Fruit fly (Drosophila melanogaster): Measurements from ENCODE around the gene para.

para gene

dm6 chrX:16441245-16441644 lies 91.7 kb downstream of the para start, which contains the start of the genes Cdc50 and rngo (continued):
- TF ChIP-seq D19A (tag; optimal IDR thresholded peaks at IDR 0.05): no peak
- no peak for TF ChIP-seq CG11723 (GFP tag; optimal IDR thresholded peaks at IDR 0.05)
- no peak for TF ChIP-seq gt (GFP tag; IDR thresholded peaks at IDR 0.05)
- TF ChIP-seq pum (GFP tag; optimal IDR thresholded peaks at IDR 0.05): peak; percentile 20
- TF ChIP-seq CG30431 (GFP tag; optimal IDR thresholded peaks at IDR 0.05): no peak
- TF ChIP-seq ems (GFP tag; optimal IDR thresholded peaks at IDR 0.05): no peak
- no peak for TF ChIP-seq CG7271 (tag; optimal IDR thresholded peaks at IDR 0.05)
- no peak for TF ChIP-seq toy (GFP tag; IDR thresholded peaks at IDR 0.05)
- TF ChIP-seq CG2120 (GFP tag; optimal IDR thresholded peaks at IDR 0.05): peak; percentile 38
- TF ChIP-seq CG8765 (GFP tag; IDR thresholded peaks at IDR 0.05): no peak
- no peak for TF ChIP-seq fd3F (GFP tag; optimal IDR thresholded peaks at IDR 0.05)
- TF ChIP-seq CG15696 (tag; optimal IDR thresholded peaks at IDR 0.05): no peak
- TF ChIP-seq CG13775 (GFP tag; optimal IDR thresholded peaks at IDR 0.05): peak; percentile 49
- TF ChIP-seq CG1602 (GFP tag; optimal IDR thresholded peaks at IDR 0.05): no peak
- no peak for TF ChIP-seq CG4360 (GFP tag; IDR thresholded peaks at IDR 0.05)
- no peak for TF ChIP-seq CG12071 (GFP tag; optimal IDR thresholded peaks at IDR 0.05)
- no peak for TF ChIP-seq esg (GFP tag; conservative IDR thresholded peaks at IDR 0.05)
- no peak for TF ChIP-seq CG15479 (GFP tag; optimal IDR thresholded peaks at IDR 0.05)
- TF ChIP-seq bcd (GFP tag; optimal IDR thresholded peaks at IDR 0.05): no peak
- TF ChIP-seq gem (tag; optimal IDR thresholded peaks at IDR 0.05): no peak
- no peak for TF ChIP-seq Meics (GFP tag; optimal IDR thresholded peaks at IDR 0.05)
- TF ChIP-seq cg (GFP tag; optimal IDR thresholded peaks at IDR 0.05): peak; percentile 45
- no peak for TF ChIP-seq dimm (GFP tag; IDR thresholded peaks at IDR 0.05)
- no peak for TF ChIP-seq Hand (GFP tag; optimal IDR thresholded peaks at IDR 0.05)
- TF ChIP-seq CG10147 (GFP tag; optimal IDR thresholded peaks at IDR 0.05): no peak
- no peak for TF ChIP-seq Poxn (GFP tag; IDR thresholded peaks at IDR 0.05)
- no peak; the same call in 1 of the 2 replicates for TF ChIP-seq CG9932 (GFP tag; IDR thresholded peaks at IDR 0.05)
- peak; percentile 74; the same call in 1 of the 2 replicates for TF ChIP-seq CG42726 (GFP tag; IDR thresholded peaks at IDR 0.05; ENCODE audit: partially characterized antibody)
- peak; percentile 70 for TF ChIP-seq lbe (GFP tag; optimal IDR thresholded peaks at IDR 0.05)
- TF ChIP-seq Hmx (GFP tag; optimal IDR thresholded peaks at IDR 0.05): no peak
- no peak for TF ChIP-seq cwo (GFP tag; optimal IDR thresholded peaks at IDR 0.05)
- no peak for TF ChIP-seq wor (GFP tag; IDR thresholded peaks at IDR 0.05)
- TF ChIP-seq CG15269 (tag; optimal IDR thresholded peaks at IDR 0.05): no peak
- TF ChIP-seq Bdp1 (GFP tag; optimal IDR thresholded peaks at IDR 0.05): no peak
- TF ChIP-seq mam (GFP tag; optimal IDR thresholded peaks at IDR 0.05): peak; percentile 12
- peak; percentile 13 for TF ChIP-seq CG8924 (tag; optimal IDR thresholded peaks at IDR 0.05)
- TF ChIP-seq prd (optimal IDR thresholded peaks at IDR 0.05): no peak
- no peak for TF ChIP-seq prd (GFP tag; IDR thresholded peaks at IDR 0.05)
- no peak for TF ChIP-seq CG15514 (GFP tag; optimal IDR thresholded peaks at IDR 0.05)
- no peak for TF ChIP-seq CG13123 (GFP tag; optimal IDR thresholded peaks at IDR 0.05)
- TF ChIP-seq run (tag; optimal IDR thresholded peaks at IDR 0.05): no peak
- peak; percentile 39 for TF ChIP-seq CG12744 (GFP tag; optimal IDR thresholded peaks at IDR 0.05)
- peak; percentile 32 for TF ChIP-seq CrebB (tag; optimal IDR thresholded peaks at IDR 0.05)
- no peak for TF ChIP-seq ac (GFP tag; optimal IDR thresholded peaks at IDR 0.05)
- TF ChIP-seq oc (tag; optimal IDR thresholded peaks at IDR 0.05): no peak
- peak; percentile 86 for TF ChIP-seq Med (GFP tag)
- TF ChIP-seq bbx (GFP tag; IDR thresholded peaks at IDR 0.05; ENCODE audit: partially characterized antibody): peak; percentile 90
- TF ChIP-seq CG12659 (GFP tag; optimal IDR thresholded peaks at IDR 0.05): peak; percentile 78
- TF ChIP-seq lola (GFP tag; optimal IDR thresholded peaks at IDR 0.05): peak in 1 of 3 experiments; percentile 35
- no peak for TF ChIP-seq CG31388 (GFP tag; optimal IDR thresholded peaks at IDR 0.05)
- no peak for TF ChIP-seq disco-r (GFP tag; optimal IDR thresholded peaks at IDR 0.05)

Measured in whole organism, embryonic.